Worm (Caenorhabditis elegans) whole organism, late embryonic: ENCODE results near the gene F58B4.7.

Experiments
- C08G9.2 ChIP-seq: sonication (generic microtip); optimal IDR thresholded peaks from 2 replicates; lab custom pipeline; 2016; ENCODE audit warnings: mild to moderate bottlenecking, missing genetic modification characterization, moderate library complexity, missing compliant biosample characterization
- C38D4.7 ChIP-seq: fragments of 200-800 bp; sonication (Bioruptor generic); optimal IDR thresholded peaks from 2 replicates; lab custom pipeline; 2018; ENCODE audit warnings: mild to moderate bottlenecking, missing genetic modification characterization, moderate library complexity, missing compliant biosample characterization
- K09A11.1 ChIP-seq: sonication (generic microtip); optimal IDR thresholded peaks from 2 replicates; lab custom pipeline; 2017; ENCODE audit warnings: antibody characterized with exemption, mild to moderate bottlenecking, missing genetic modification characterization, missing compliant biosample characterization; ENCODE audit not compliant: insufficient read depth
- ama-1 ChIP-seq: fragments of 150-350 bp; optimal IDR thresholded peaks from 2 replicates; lab custom pipeline; 2014
- ceh-14 ChIP-seq: sonication (generic microtip); optimal IDR thresholded peaks from 2 replicates; lab custom pipeline; 2016; ENCODE audit warnings: missing genotype, missing genetic modification characterization, missing compliant biosample characterization
- ceh-19 ChIP-seq: fragments of 200-800 bp; sonication (Bioruptor generic); optimal IDR thresholded peaks from 2 replicates; lab custom pipeline; 2018; ENCODE audit warnings: mild to moderate bottlenecking, missing genetic modification characterization, missing compliant biosample characterization
- ceh-22 ChIP-seq: sonication (generic microtip); optimal IDR thresholded peaks from 2 replicates; lab custom pipeline; 2017; ENCODE audit warnings: missing biosample characterization, missing genetic modification characterization
- ceh-24 ChIP-seq: sonication (generic microtip); optimal IDR thresholded peaks from 2 replicates; lab custom pipeline; 2016; ENCODE audit warnings: mild to moderate bottlenecking, missing genetic modification characterization, missing compliant biosample characterization
- ceh-31 ChIP-seq: sonication (generic microtip); optimal IDR thresholded peaks from 2 replicates; lab custom pipeline; 2016; ENCODE audit warnings: missing genetic modification characterization, missing compliant biosample characterization
- ceh-34 ChIP-seq: sonication (generic microtip); optimal IDR thresholded peaks from 2 replicates; lab custom pipeline; 2016; ENCODE audit warnings: mild to moderate bottlenecking, missing genetic modification characterization, missing compliant biosample characterization
- ceh-45 ChIP-seq: fragments of 200-800 bp; sonication (Bioruptor generic); IDR thresholded peaks from 2 replicates; pipeline ENCODE4 v1.3.6; 2022; ENCODE audit warnings: missing genetic modification reagents, missing genetic modification characterization, missing compliant biosample characterization
- dmd-4 ChIP-seq: sonication (generic microtip); optimal IDR thresholded peaks from 2 replicates; lab custom pipeline; 2016; ENCODE audit warnings: borderline replicate concordance, missing genetic modification characterization, missing compliant biosample characterization
- elt-2 ChIP-seq: sonication (generic microtip); optimal IDR thresholded peaks from 2 replicates; lab custom pipeline; 2016; ENCODE audit warnings: missing genetic modification reagents, missing genetic modification characterization, missing compliant biosample characterization
- fax-1 ChIP-seq: sonication (generic microtip); optimal IDR thresholded peaks from 2 replicates; lab custom pipeline; 2016; ENCODE audit warnings: missing genotype, missing genetic modification characterization, missing compliant biosample characterization
- fkh-10 ChIP-seq: fragments of 150-350 bp; optimal IDR thresholded peaks from 2 replicates; lab custom pipeline; 2014; ENCODE audit warnings: missing biosample characterization, missing genetic modification reagents, missing genetic modification characterization
- fkh-6 ChIP-seq: sonication (generic microtip); optimal IDR thresholded peaks from 2 replicates; lab custom pipeline; 2016; ENCODE audit warnings: missing genetic modification characterization, missing compliant biosample characterization
- gmeb-2 ChIP-seq: sonication (generic microtip); optimal IDR thresholded peaks from 2 replicates; lab custom pipeline; 2016; ENCODE audit warnings: missing genetic modification characterization, inconsistent platforms, missing compliant biosample characterization
- hlh-13 ChIP-seq: fragments of 200-800 bp; sonication (Bioruptor generic); optimal IDR thresholded peaks from 2 replicates; lab custom pipeline; 2018; ENCODE audit warnings: mild to moderate bottlenecking, missing genetic modification characterization, missing compliant biosample characterization
- hlh-6 ChIP-seq: sonication (generic microtip); optimal IDR thresholded peaks from 2 replicates; lab custom pipeline; 2016; ENCODE audit warnings: missing genotype, missing genetic modification characterization, missing compliant biosample characterization
- lim-6 ChIP-seq: sonication (generic microtip); optimal IDR thresholded peaks from 2 replicates; lab custom pipeline; 2016; ENCODE audit warnings: missing genetic modification characterization, missing compliant biosample characterization
- lin-11 ChIP-seq: fragments of 200-800 bp; sonication (Bioruptor generic); optimal IDR thresholded peaks from 2 replicates; lab custom pipeline; 2018; ENCODE audit warnings: mild to moderate bottlenecking, missing genetic modification characterization, missing compliant biosample characterization
- madf-2 ChIP-seq: sonication (generic microtip); optimal IDR thresholded peaks from 2 replicates; lab custom pipeline; 2017; ENCODE audit warnings: missing genetic modification characterization, missing compliant biosample characterization
- mec-3 ChIP-seq: sonication (generic microtip); optimal IDR thresholded peaks from 2 replicates; lab custom pipeline; 2016; ENCODE audit warnings: borderline replicate concordance, missing genetic modification characterization, missing compliant biosample characterization
- odd-2 ChIP-seq: sonication (generic microtip); optimal IDR thresholded peaks from 2 replicates; lab custom pipeline; 2017; ENCODE audit warnings: antibody characterized with exemption, mild to moderate bottlenecking, missing genetic modification characterization, missing compliant biosample characterization
- pat-9 ChIP-seq: fragments of 200-800 bp; sonication (Bioruptor generic); optimal IDR thresholded peaks from 2 replicates; lab custom pipeline; 2018; ENCODE audit warnings: mild to moderate bottlenecking, missing genetic modification characterization, moderate library complexity, missing compliant biosample characterization
- pha-4 ChIP-seq: fragments of 150-350 bp; optimal IDR thresholded peaks from 2 replicates; lab custom pipeline; 2018; ENCODE audit warnings: missing biosample characterization, missing genetic modification reagents, missing genetic modification characterization
- pros-1 ChIP-seq: fragments of 150-350 bp; optimal IDR thresholded peaks from 2 replicates; lab custom pipeline; 2014; ENCODE audit warnings: missing biosample characterization, missing genetic modification reagents, missing genetic modification characterization
- sdc-2 ChIP-seq: sonication (generic microtip); optimal IDR thresholded peaks from 2 replicates; lab custom pipeline; 2016; ENCODE audit warnings: missing genotype, missing genetic modification characterization, missing compliant biosample characterization
- syd-9 ChIP-seq: sonication (generic microtip); optimal IDR thresholded peaks from 2 replicates; lab custom pipeline; 2016; ENCODE audit warnings: mild to moderate bottlenecking, missing genetic modification characterization, moderate library complexity, missing compliant biosample characterization
- unc-3 ChIP-seq, 2 experiments: fragments of 200-800 bp in 1 of 2; sonication (Bioruptor generic) in 1 of 2; sonication (generic microtip) in 1 of 2; conservative IDR thresholded peaks in 1 of 2; optimal IDR thresholded peaks in 1 of 2; 2 replicates each; pipeline versions ENCODE4 v1.3.6 to Lab custom; 2016 to 2022; ENCODE audit warnings: missing compliant biosample characterization in 2 of 2, missing genetic modification characterization in 2 of 2, missing genetic modification reagents in 1 of 2
- unc-42 ChIP-seq: sonication (generic microtip); optimal IDR thresholded peaks from 2 replicates; lab custom pipeline; 2016; ENCODE audit warnings: missing genotype, missing genetic modification characterization, missing compliant biosample characterization
- zip-5 ChIP-seq: sonication (generic microtip); optimal IDR thresholded peaks from 2 replicates; lab custom pipeline; 2016; ENCODE audit warnings: missing genetic modification characterization, missing compliant biosample characterization
- ztf-16 ChIP-seq: sonication (generic microtip); optimal IDR thresholded peaks from 2 replicates; lab custom pipeline; 2017; ENCODE audit warnings: missing genetic modification characterization, missing compliant biosample characterization

Gene F58B4.7

DNA sequence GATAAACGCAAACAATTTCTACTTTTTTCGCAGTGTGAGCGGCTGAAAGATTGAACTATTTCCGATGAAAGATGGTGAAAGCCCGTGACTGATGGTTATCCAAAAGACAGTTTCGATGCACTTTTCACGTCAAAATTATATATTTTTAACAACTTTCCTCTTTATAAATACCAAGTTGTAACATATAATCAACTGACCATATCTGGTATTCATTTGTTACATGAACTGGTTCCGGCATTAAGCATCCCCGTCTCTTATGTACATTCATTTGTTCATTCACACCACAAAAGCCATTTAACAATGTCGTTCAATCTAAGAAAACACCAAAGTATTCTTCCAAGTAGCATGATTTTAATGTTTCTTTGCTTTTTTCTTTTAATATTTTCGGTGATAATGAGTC is 39.7 kb downstream of the F58B4.7 start, which contains the start of gene F32D8.2:
F32D8.2 (plus strand) TSS at position 301 of the 400 bp plus-strand sequence.
- no peak for TF ChIP-seq fax-1 (tag; lab: Kevin White, UChicago)
- TF ChIP-seq mec-3, result no peak
- TF ChIP-seq C38D4.7 (GFP tag; lab: Kevin White, UChicago), result no peak
- TF ChIP-seq ceh-14, result no peak
- no peak for TF ChIP-seq ceh-24
- no peak for TF ChIP-seq ceh-19 (GFP tag; lab: Kevin White, UChicago)
- TF ChIP-seq ceh-45 (GFP tag; lab: Robert Waterston, UW), result no peak
- TF ChIP-seq C08G9.2 (tag; lab: Kevin White, UChicago), result no peak
- TF ChIP-seq fkh-10 (GFP tag; lab: Kevin White, UChicago), result no peak
- no peak for TF ChIP-seq ceh-34 (tag; lab: Kevin White, UChicago)
- TF ChIP-seq elt-2 (tag; lab: Kevin White, UChicago), result no peak
- no peak for TF ChIP-seq odd-2 (tag; lab: Kevin White, UChicago)
- TF ChIP-seq gmeb-2 (tag; lab: Kevin White, UChicago), result no peak
- TF ChIP-seq pros-1 (tag; lab: Kevin White, UChicago), result no peak
- no peak for TF ChIP-seq unc-42 (tag; lab: Kevin White, UChicago)
- TF ChIP-seq hlh-13, result no peak
- TF ChIP-seq lim-6 (tag; lab: Kevin White, UChicago), result no peak
- no peak for TF ChIP-seq unc-3 (GFP tag; conservative IDR thresholded peaks at IDR 0.05; lab: Robert Waterston, UW)
- TF ChIP-seq unc-3 (tag; optimal IDR thresholded peaks at IDR 0.05; lab: Kevin White, UChicago), result no peak
- no peak for TF ChIP-seq madf-2 (tag; lab: Kevin White, UChicago)

ce11 chrV:10880138-10880882 is 42.8 kb downstream of the F58B4.7 start, which contains the start of gene F32D8.1:
F32D8.1 (plus strand) TSS chrV:10880832.
- TF ChIP-seq unc-42 (tag; lab: Kevin White, UChicago) (peak; percentile 85), hlh-6 (tag; lab: Kevin White, UChicago) (no peak), ceh-14 (no peak), odd-2 (tag; lab: Kevin White, UChicago) (no peak), syd-9 (tag; lab: Kevin White, UChicago) (no peak), lim-6 (tag; lab: Kevin White, UChicago) (no peak), ama-1 (lab: Kevin White, UChicago) (no peak), gmeb-2 (tag; lab: Kevin White, UChicago) (no peak), ceh-31 (tag; lab: Kevin White, UChicago) (peak; percentile 26)

DNA sequence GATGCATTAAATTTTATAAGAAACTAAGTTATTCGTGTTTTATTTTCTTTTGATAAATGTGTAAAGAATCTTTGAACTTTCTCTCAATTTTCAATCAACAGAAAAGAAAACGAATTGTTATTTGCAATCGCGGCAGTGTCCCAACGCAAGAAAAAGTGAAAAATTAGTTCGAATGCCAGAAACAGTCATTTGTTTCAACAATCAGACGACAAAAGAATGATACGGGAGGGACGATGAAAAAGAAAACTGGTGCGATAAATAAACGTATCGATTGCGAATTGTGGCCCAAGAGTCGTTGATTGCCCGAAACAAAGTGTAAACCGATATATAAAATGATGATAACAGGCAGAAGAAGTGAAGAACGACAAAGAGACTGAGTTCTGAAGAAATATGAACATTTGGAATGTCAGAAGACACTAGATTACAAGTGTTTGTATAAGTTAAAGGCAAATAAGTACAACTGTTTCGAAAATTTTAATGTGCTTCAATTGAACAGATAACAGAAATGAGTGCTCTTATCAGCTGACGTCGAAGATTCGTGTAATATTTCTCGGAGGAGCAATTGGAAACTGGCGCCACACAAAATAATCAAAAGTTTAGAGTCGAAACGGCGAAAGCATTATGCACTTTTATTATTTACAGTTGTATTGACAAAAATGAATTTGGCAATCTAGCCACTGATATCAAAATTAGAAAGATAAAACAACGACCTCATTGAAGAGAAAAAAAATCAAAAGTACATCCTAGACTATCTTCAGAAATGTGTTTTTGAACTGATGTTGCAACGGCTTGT is 45.1 kb downstream of the F58B4.7 start:
- no peak for TF ChIP-seq lin-11 (tag; lab: Kevin White, UChicago)
- peak; percentile 76 for TF ChIP-seq elt-2 (tag; lab: Kevin White, UChicago)
- TF ChIP-seq, all 69 proteins: peak for 1

DNA sequence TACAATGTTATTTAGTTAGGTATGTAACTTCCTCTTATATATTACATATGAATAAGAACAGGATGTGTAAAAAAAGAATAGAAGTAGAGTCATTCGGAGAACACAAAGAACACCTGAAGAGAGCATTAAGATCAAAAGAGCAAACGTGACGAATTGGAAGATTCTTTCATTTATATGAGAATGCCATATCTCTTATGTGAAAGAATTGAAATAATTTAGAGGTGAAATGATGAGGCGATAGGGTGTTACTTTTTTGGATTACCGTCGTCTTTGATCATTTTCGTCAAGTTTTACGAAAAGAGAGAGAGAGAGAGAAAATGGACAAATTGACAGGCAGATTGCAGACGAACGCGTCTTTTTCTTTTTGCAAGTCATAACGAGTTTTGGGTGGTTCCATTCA is 46.6 kb downstream of the F58B4.7 start:
- TF ChIP-seq lim-6 (tag; lab: Kevin White, UChicago), result no peak
- no peak for TF ChIP-seq ceh-31 (tag; lab: Kevin White, UChicago)
- TF ChIP-seq unc-42 (tag; lab: Kevin White, UChicago), result no peak
- TF ChIP-seq fkh-6 (tag; lab: Kevin White, UChicago), result no peak
- TF ChIP-seq ceh-22 (tag; lab: Kevin White, UChicago), result no peak
- TF ChIP-seq pat-9 (tag; lab: Kevin White, UChicago), result no peak
- TF ChIP-seq pha-4 (tag; lab: Kevin White, UChicago), result no peak
- TF ChIP-seq K09A11.1 (tag; lab: Kevin White, UChicago), result no peak
- TF ChIP-seq sdc-2 (tag; lab: Kevin White, UChicago), result no peak
- TF ChIP-seq fax-1 (tag; lab: Kevin White, UChicago), result no peak
- TF ChIP-seq ztf-16, result no peak
- no peak for TF ChIP-seq zip-5 (tag; lab: Kevin White, UChicago)
- TF ChIP-seq dmd-4 (tag; lab: Kevin White, UChicago), result no peak
- TF ChIP-seq odd-2 (tag; lab: Kevin White, UChicago), result no peak
